Worm (Caenorhabditis elegans): ENCODE data around the gene tyr-2.

Gene tyr-2

ce11 chrIII:13716266-13716665, 27.8 kb upstream of the tyr-2 start:
- TF ChIP-seq nhr-237 (tag; optimal IDR thresholded peaks at IDR 0.05) (no peak), zip-8 (tag; optimal IDR thresholded peaks at IDR 0.05) (no peak), lin-13 (tag; optimal IDR thresholded peaks at IDR 0.05) (no peak), sptf-1 (tag; optimal IDR thresholded peaks at IDR 0.05) (no peak), ztf-11 (tag; optimal IDR thresholded peaks at IDR 0.05) (no peak), bed-3 (GFP tag; optimal IDR thresholded peaks at IDR 0.05) (no peak), nhr-76 (tag; optimal IDR thresholded peaks at IDR 0.05) (no peak), tbx-8 (GFP tag; optimal IDR thresholded peaks at IDR 0.05) (no peak), pha-4 (tag; optimal IDR thresholded peaks at IDR 0.05) (no peak), drap-1 (GFP tag; optimal IDR thresholded peaks at IDR 0.05) (no peak), nhr-12 (tag; optimal IDR thresholded peaks at IDR 0.05) (no peak), elt-1 (tag; optimal IDR thresholded peaks at IDR 0.05; ENCODE audit: borderline replicate concordance, insufficient read depth) (no peak), ham-2 (GFP tag; optimal IDR thresholded peaks at IDR 0.05) (no peak), blmp-1 (tag; optimal IDR thresholded peaks at IDR 0.05) (no peak)

- no peak for TF ChIP-seq nhr-76 (tag; optimal IDR thresholded peaks at IDR 0.05)
- no peak for TF ChIP-seq sptf-1 (tag; optimal IDR thresholded peaks at IDR 0.05)
- no peak for TF ChIP-seq nhr-28 (tag; optimal IDR thresholded peaks at IDR 0.05)
- no peak for TF ChIP-seq unc-39 (tag; optimal IDR thresholded peaks at IDR 0.05)
- no peak for TF ChIP-seq hlh-1 (tag; optimal IDR thresholded peaks at IDR 0.05)
- no peak for TF ChIP-seq M03D4.4 (tag; optimal IDR thresholded peaks at IDR 0.05)
- TF ChIP-seq ham-2 (GFP tag; optimal IDR thresholded peaks at IDR 0.05), result no peak
- TF ChIP-seq cnd-1 (tag; optimal IDR thresholded peaks at IDR 0.05), result no peak
- TF ChIP-seq ztf-11 (tag; optimal IDR thresholded peaks at IDR 0.05), result no peak
- TF ChIP-seq flh-1 (GFP tag; optimal IDR thresholded peaks at IDR 0.05), result no peak
- no peak for TF ChIP-seq lin-13 (tag; optimal IDR thresholded peaks at IDR 0.05)
- TF ChIP-seq nhr-237 (tag; optimal IDR thresholded peaks at IDR 0.05), result no peak
- TF ChIP-seq nhr-2 (tag; optimal IDR thresholded peaks at IDR 0.05), result no peak
- no peak for TF ChIP-seq bed-3 (GFP tag; optimal IDR thresholded peaks at IDR 0.05)
- no peak for TF ChIP-seq ceh-43 (GFP tag; optimal IDR thresholded peaks at IDR 0.05)
- no peak for TF ChIP-seq zip-8 (tag; optimal IDR thresholded peaks at IDR 0.05)
- no peak for TF ChIP-seq sem-2 (GFP tag; optimal IDR thresholded peaks at IDR 0.05)
- TF ChIP-seq nhr-12 (tag; optimal IDR thresholded peaks at IDR 0.05), result no peak
- no peak for TF ChIP-seq drap-1 (GFP tag; optimal IDR thresholded peaks at IDR 0.05)
- no peak for TF ChIP-seq elt-3 (tag; optimal IDR thresholded peaks at IDR 0.05)
These were observed 27.2 kb upstream of the tyr-2 start for ce11 chrIII:13716831-13717230.

- TF ChIP-seq bed-3 (GFP tag; optimal IDR thresholded peaks at IDR 0.05), result no peak
- TF ChIP-seq ceh-43 (GFP tag; optimal IDR thresholded peaks at IDR 0.05), result no peak
- TF ChIP-seq nhr-28 (tag; optimal IDR thresholded peaks at IDR 0.05), result no peak
- no peak for TF ChIP-seq tbx-8 (GFP tag; optimal IDR thresholded peaks at IDR 0.05)
- TF ChIP-seq snpc-4 (tag; optimal IDR thresholded peaks at IDR 0.05), result no peak
- peak; percentile 10 for TF ChIP-seq lin-32 (GFP tag; optimal IDR thresholded peaks at IDR 0.05)
- TF ChIP-seq pha-4 (tag; optimal IDR thresholded peaks at IDR 0.05), result peak; percentile 55
- TF ChIP-seq ztf-11 (tag; optimal IDR thresholded peaks at IDR 0.05), result peak; percentile 5
- no peak for TF ChIP-seq ceh-83 (GFP tag; optimal IDR thresholded peaks at IDR 0.05)
- TF ChIP-seq elt-3 (tag; optimal IDR thresholded peaks at IDR 0.05), result no peak
- TF ChIP-seq elt-1 (tag; optimal IDR thresholded peaks at IDR 0.05; ENCODE audit: borderline replicate concordance, insufficient read depth), result no peak
- peak; percentile 69 for TF ChIP-seq drap-1 (GFP tag; optimal IDR thresholded peaks at IDR 0.05)
- no peak for TF ChIP-seq zip-8 (tag; optimal IDR thresholded peaks at IDR 0.05)
- no peak for TF ChIP-seq nhr-76 (tag; optimal IDR thresholded peaks at IDR 0.05)
- TF ChIP-seq mep-1 (tag; optimal IDR thresholded peaks at IDR 0.05), result peak; percentile 8
- TF ChIP-seq mls-2 (tag; optimal IDR thresholded peaks at IDR 0.05), result peak; percentile 73
- TF ChIP-seq ham-2 (GFP tag; optimal IDR thresholded peaks at IDR 0.05), result peak; percentile 84
- no peak for TF ChIP-seq sem-2 (GFP tag; optimal IDR thresholded peaks at IDR 0.05)
- TF ChIP-seq nhr-12 (tag; optimal IDR thresholded peaks at IDR 0.05), result no peak
- TF ChIP-seq lsy-2 (tag; optimal IDR thresholded peaks at IDR 0.05), result peak; percentile 34
- TF ChIP-seq lin-13 (tag; optimal IDR thresholded peaks at IDR 0.05), result peak; percentile 56
- TF ChIP-seq flh-1 (GFP tag; optimal IDR thresholded peaks at IDR 0.05), result peak; percentile 24
- no peak for TF ChIP-seq unc-39 (tag; optimal IDR thresholded peaks at IDR 0.05)
- TF ChIP-seq mab-5 (tag; optimal IDR thresholded peaks at IDR 0.05), result no peak
- peak; percentile 30 for TF ChIP-seq unc-62 (GFP tag; optimal IDR thresholded peaks at IDR 0.05)
- TF ChIP-seq blmp-1 (tag; optimal IDR thresholded peaks at IDR 0.05), result no peak
- peak; percentile 55 for TF ChIP-seq ces-1 (GFP tag; optimal IDR thresholded peaks at IDR 0.05)
- peak; percentile 74 for TF ChIP-seq nhr-2 (tag; optimal IDR thresholded peaks at IDR 0.05)
- TF ChIP-seq unc-120 (tag; optimal IDR thresholded peaks at IDR 0.05; ENCODE audit: poor library complexity, severe bottlenecking), result peak; percentile 99
- peak; percentile 32 for TF ChIP-seq hlh-1 (tag; optimal IDR thresholded peaks at IDR 0.05)
- TF ChIP-seq nhr-237 (tag; optimal IDR thresholded peaks at IDR 0.05), result no peak
- TF ChIP-seq ceh-39 (tag; optimal IDR thresholded peaks at IDR 0.05), result no peak
- peak; percentile 53 for TF ChIP-seq M03D4.4 (tag; optimal IDR thresholded peaks at IDR 0.05)
- TF ChIP-seq sptf-1 (tag; optimal IDR thresholded peaks at IDR 0.05), result peak; percentile 17
- peak; percentile 53 for TF ChIP-seq cnd-1 (tag; optimal IDR thresholded peaks at IDR 0.05)
These were observed 26.5 kb upstream of the tyr-2 start for ce11 chrIII:13717505-13717904.

Data from whole organism, mixed stage, embryonic.